Fruit fly (Drosophila melanogaster) S2 (cell line): Measurements from ENCODE around the gene CG7560.

Experiments
- CG8478 ChIP-seq: fragments of >200 bp; optimal IDR thresholded peaks from 2 replicates; lab custom pipeline; 2018
- CTCF ChIP-seq, 2 experiments: fragments of >200 bp; optimal IDR thresholded peaks; 2 replicates each; lab custom pipeline; 2018

- no peak for TF ChIP-seq CG8478 (lab: Kevin White, UChicago)
- TF ChIP-seq CTCF (optimal IDR thresholded peaks at IDR 0.05; lab: Kevin White, UChicago), result no peak
Observed at dm6 chr3L:11376224-11376813, 48.6 kb upstream of the CG7560 start.
